Fruit fly (Drosophila melanogaster) whole organism, embryonic: Measurements from ENCODE around the gene Jhbp13.

Source experiments
- Antp ChIP-seq: fragments of 200-800 bp; sonication (Bioruptor generic); optimal IDR thresholded peaks from 3 replicates; lab custom pipeline; 2016; ENCODE audit warnings: missing biosample characterization, missing genetic modification characterization
- Atf6 ChIP-seq: fragments of 200-800 bp; sonication (Bioruptor generic); IDR thresholded peaks from 2 replicates; pipeline ENCODE4 v1.3.6; 2022; ENCODE audit warnings: missing biosample characterization, missing genetic modification characterization
- C15 ChIP-seq: fragments of 200-800 bp; sonication (Bioruptor generic); IDR thresholded peaks from 3 replicates; pipeline ENCODE4 v1.3.6; 2022; ENCODE audit warnings: missing biosample characterization, missing genetic modification characterization
- CG10959 ChIP-seq: fragments of 200-800 bp; sonication (Bioruptor generic); IDR thresholded peaks from 2 replicates; pipeline ENCODE4 v1.3.6; 2022; ENCODE audit warnings: missing biosample characterization, missing genetic modification characterization
- CG11093 ChIP-seq: fragments of 200-800 bp; sonication (Bioruptor generic); IDR thresholded peaks from 3 replicates; pipeline ENCODE4 v1.3.6; 2022; ENCODE audit warnings: missing biosample characterization, missing genetic modification characterization
- CG11696 ChIP-seq: fragments of 200-800 bp; sonication (Bioruptor generic); IDR thresholded peaks from 2 replicates; pipeline ENCODE4 v1.3.6; 2022; ENCODE audit warnings: missing biosample characterization, missing genetic modification characterization
- CG11723 ChIP-seq: fragments of 200-800 bp; sonication (Bioruptor generic); optimal IDR thresholded peaks from 2 replicates; lab custom pipeline; 2017; ENCODE audit warnings: missing biosample characterization, mild to moderate bottlenecking, missing genetic modification characterization
- CG1233 ChIP-seq: fragments of 200-800 bp; sonication (Bioruptor generic); optimal IDR thresholded peaks from 4 replicates; lab custom pipeline; 2018; ENCODE audit warnings: missing biosample characterization, mild to moderate bottlenecking, missing genetic modification characterization
- CG13287 ChIP-seq: fragments of 200-800 bp; sonication (Bioruptor generic); IDR thresholded peaks from 2 replicates; pipeline ENCODE4 v1.3.6; 2022; ENCODE audit warnings: missing biosample characterization, missing genetic modification characterization; ENCODE audit not compliant: partially characterized antibody
- CG13894 ChIP-seq: fragments of 200-800 bp; sonication (Bioruptor generic); optimal IDR thresholded peaks from 3 replicates; lab custom pipeline; 2018; ENCODE audit warnings: missing biosample characterization, mild to moderate bottlenecking, missing genetic modification characterization, moderate library complexity
- CG15269 ChIP-seq: fragments of 200-800 bp; sonication (Bioruptor generic); optimal IDR thresholded peaks from 2 replicates; lab custom pipeline; 2018; ENCODE audit warnings: missing biosample characterization, mild to moderate bottlenecking, missing genetic modification characterization, moderate library complexity
- CG1647 ChIP-seq: fragments of 200-800 bp; sonication (Bioruptor generic); optimal IDR thresholded peaks from 3 replicates; lab custom pipeline; 2016; ENCODE audit warnings: missing biosample characterization, missing genetic modification characterization
- CG16813 ChIP-seq: fragments of 200-800 bp; sonication (Bioruptor generic); IDR thresholded peaks from 3 replicates; pipeline ENCODE4 v1.3.6; 2022; ENCODE audit warnings: missing biosample characterization, missing genetic modification characterization; ENCODE audit not compliant: partially characterized antibody
- CG17359 ChIP-seq: fragments of 200-800 bp; sonication (Bioruptor generic); optimal IDR thresholded peaks from 3 replicates; lab custom pipeline; 2018; ENCODE audit warnings: missing biosample characterization, mild to moderate bottlenecking, missing genetic modification characterization, moderate library complexity
- CG2202 ChIP-seq: fragments of 200-800 bp; sonication (Bioruptor generic); optimal IDR thresholded peaks from 2 replicates; lab custom pipeline; 2018; ENCODE audit warnings: missing biosample characterization, mild to moderate bottlenecking, missing genetic modification characterization
- CG31224 ChIP-seq: fragments of 200-800 bp; sonication (Bioruptor generic); IDR thresholded peaks from 2 replicates; pipeline ENCODE4 v1.3.6; 2022; ENCODE audit warnings: missing biosample characterization, missing genetic modification characterization
- CG31388 ChIP-seq: fragments of 200-800 bp; sonication (Bioruptor generic); optimal IDR thresholded peaks from 2 replicates; lab custom pipeline; 2016; ENCODE audit warnings: missing biosample characterization, missing genetic modification characterization
- CG34376 ChIP-seq: fragments of 200-800 bp; sonication (Bioruptor generic); optimal IDR thresholded peaks from 2 replicates; lab custom pipeline; 2018; ENCODE audit warnings: missing biosample characterization, mild to moderate bottlenecking, missing genetic modification characterization
- CG7987 ChIP-seq: fragments of 200-800 bp; sonication (Bioruptor generic); optimal IDR thresholded peaks from 2 replicates; lab custom pipeline; 2018; ENCODE audit warnings: missing biosample characterization, mild to moderate bottlenecking, missing genetic modification characterization, moderate library complexity
- CG8281 ChIP-seq: fragments of 200-800 bp; sonication (Bioruptor generic); optimal IDR thresholded peaks from 2 replicates; lab custom pipeline; 2018; ENCODE audit warnings: missing biosample characterization, mild to moderate bottlenecking, missing genetic modification characterization, moderate library complexity
- CG8290 ChIP-seq, 3 experiments: fragments of 200-800 bp; sonication (Bioruptor generic); optimal IDR thresholded peaks; 2 replicates each; lab custom pipeline; 2016 to 2019; ENCODE audit warnings: missing biosample characterization in 3 of 3, missing genetic modification characterization in 3 of 3, mild to moderate bottlenecking in 2 of 3, moderate library complexity in 1 of 3
- CG8944 ChIP-seq: fragments of 200-800 bp; sonication (Bioruptor generic); optimal IDR thresholded peaks from 3 replicates; lab custom pipeline; 2016; ENCODE audit warnings: missing biosample characterization, missing genetic modification characterization
- CG9215 ChIP-seq: fragments of 200-800 bp; sonication (Bioruptor generic); IDR thresholded peaks from 2 replicates; pipeline ENCODE4 v1.3.6; 2022; ENCODE audit warnings: missing biosample characterization, missing genetic modification characterization
- CG9797 ChIP-seq: fragments of 200-800 bp; sonication (Bioruptor generic); optimal IDR thresholded peaks from 3 replicates; lab custom pipeline; 2018; ENCODE audit warnings: missing biosample characterization, mild to moderate bottlenecking, missing genetic modification characterization
- Camta ChIP-seq: fragments of 200-800 bp; sonication (Bioruptor generic); optimal IDR thresholded peaks from 2 replicates; lab custom pipeline; 2016; ENCODE audit warnings: missing biosample characterization, missing genetic modification characterization
- Chrac-16 ChIP-seq: fragments of 200-800 bp; sonication (Bioruptor generic); optimal IDR thresholded peaks from 3 replicates; lab custom pipeline; 2016; ENCODE audit warnings: missing biosample characterization, missing genetic modification characterization
- CrebB ChIP-seq: fragments of 200-800 bp; sonication (Bioruptor generic); optimal IDR thresholded peaks from 3 replicates; lab custom pipeline; 2018; ENCODE audit warnings: missing biosample characterization, mild to moderate bottlenecking, missing genetic modification characterization
- Doc2 ChIP-seq: fragments of 200-800 bp; sonication (Bioruptor generic); IDR thresholded peaks from 2 replicates; pipeline ENCODE4 v1.3.6; 2022; ENCODE audit warnings: missing biosample characterization, missing genetic modification characterization
- Drgx ChIP-seq: fragments of 200-800 bp; sonication (Bioruptor generic); IDR thresholded peaks from 2 replicates; pipeline ENCODE4 v1.3.6; 2022; ENCODE audit warnings: missing biosample characterization, missing genetic modification characterization
- HHEX ChIP-seq: fragments of 200-800 bp; sonication (Bioruptor generic); optimal IDR thresholded peaks from 3 replicates; lab custom pipeline; 2017; ENCODE audit warnings: missing biosample characterization, mild to moderate bottlenecking, missing genetic modification characterization, missing genetic modification reagents
- Lim3 ChIP-seq: fragments of 200-800 bp; sonication (Bioruptor generic); IDR thresholded peaks from 2 replicates; pipeline ENCODE4 v1.3.6; 2022; ENCODE audit warnings: missing biosample characterization, missing genetic modification characterization
- MESR4 ChIP-seq: fragments of 200-800 bp; sonication (Bioruptor generic); optimal IDR thresholded peaks from 2 replicates; lab custom pipeline; 2018; ENCODE audit warnings: missing biosample characterization, mild to moderate bottlenecking, missing genetic modification characterization, moderate library complexity
- Med ChIP-seq: fragments of 200-800 bp; sonication (Bioruptor generic); peaks from one replicate; lab custom pipeline; 2016; ENCODE audit warnings: missing biosample characterization, missing genetic modification characterization, mild to moderate bottlenecking, inconsistent platforms, moderate library complexity
- Myb ChIP-seq: fragments of 200-800 bp; sonication (Bioruptor generic); optimal IDR thresholded peaks from 2 replicates; lab custom pipeline; 2016; ENCODE audit warnings: missing biosample characterization, missing genetic modification characterization
- NC2α ChIP-seq: fragments of 200-800 bp; sonication (Bioruptor generic); optimal IDR thresholded peaks from 2 replicates; lab custom pipeline; 2016; ENCODE audit warnings: missing biosample characterization, missing genetic modification characterization
- al ChIP-seq: fragments of 200-800 bp; sonication (Bioruptor generic); IDR thresholded peaks from 2 replicates; pipeline ENCODE4 v1.3.6; 2022; ENCODE audit warnings: missing biosample characterization, missing genetic modification characterization
- bbx ChIP-seq: fragments of 200-800 bp; sonication (Bioruptor generic); IDR thresholded peaks from 2 replicates; pipeline ENCODE4 v1.3.6; 2022; ENCODE audit warnings: missing biosample characterization, missing genetic modification characterization; ENCODE audit not compliant: partially characterized antibody
- dan ChIP-seq: fragments of 200-800 bp; sonication (Bioruptor generic); IDR thresholded peaks from 2 replicates; pipeline ENCODE4 v1.3.6; 2022; ENCODE audit warnings: missing biosample characterization, missing genetic modification characterization
- ftz-f1 ChIP-seq: fragments of 200-800 bp; sonication (Bioruptor generic); optimal IDR thresholded peaks from 2 replicates; lab custom pipeline; 2016; ENCODE audit warnings: missing biosample characterization, missing genetic modification characterization
- grn ChIP-seq: fragments of 200-800 bp; sonication (Bioruptor generic); optimal IDR thresholded peaks from 3 replicates; lab custom pipeline; 2017; ENCODE audit warnings: missing biosample characterization, missing genetic modification characterization
- gsb ChIP-seq: fragments of 200-800 bp; sonication (Bioruptor generic); IDR thresholded peaks from 2 replicates; pipeline ENCODE4 v1.3.6; 2022; ENCODE audit warnings: missing biosample characterization, missing genetic modification characterization
- hb ChIP-seq: fragments of 200-800 bp; sonication (Bioruptor generic); IDR thresholded peaks from 3 replicates; pipeline ENCODE4 v1.3.6; 2022; ENCODE audit warnings: missing biosample characterization, missing genetic modification characterization; ENCODE audit not compliant: partially characterized antibody
- ken ChIP-seq: fragments of 200-800 bp; sonication (Bioruptor generic); IDR thresholded peaks from 3 replicates; pipeline ENCODE4 v1.3.6; 2022; ENCODE audit warnings: missing biosample characterization, missing genetic modification characterization
- lbe ChIP-seq: fragments of 200-800 bp; sonication (Bioruptor generic); optimal IDR thresholded peaks from 2 replicates; lab custom pipeline; 2016; ENCODE audit warnings: missing biosample characterization, mild to moderate bottlenecking, missing genetic modification characterization
- mam ChIP-seq: fragments of 200-800 bp; sonication (Bioruptor generic); optimal IDR thresholded peaks from 3 replicates; lab custom pipeline; 2016; ENCODE audit warnings: missing biosample characterization, missing genetic modification characterization
- ranshi ChIP-seq: fragments of 200-800 bp; sonication (Bioruptor generic); IDR thresholded peaks from 2 replicates; pipeline ENCODE4 v1.3.6; 2022; ENCODE audit warnings: missing biosample characterization, missing genetic modification characterization
- sens ChIP-seq: fragments of 200-800 bp; sonication (Bioruptor generic); peaks from one replicate; lab custom pipeline; 2016; ENCODE audit warnings: missing biosample characterization, missing genetic modification characterization
- seq ChIP-seq: fragments of 200-800 bp; sonication (Bioruptor generic); IDR thresholded peaks from 2 replicates; pipeline ENCODE4 v1.3.6; 2022; ENCODE audit warnings: missing biosample characterization, missing genetic modification characterization
- z ChIP-seq: fragments of 200-800 bp; sonication (Bioruptor generic); IDR thresholded peaks from 3 replicates; pipeline ENCODE4 v1.3.6; 2022; ENCODE audit warnings: missing biosample characterization, missing genetic modification characterization

Gene Jhbp13

dm6 chr2L:13290276-13291065 is 50.7 kb downstream of the Jhbp13 start (continued):
- peak; percentile 72 for TF ChIP-seq CG11723 (GFP tag; lab: Kevin White, UChicago)
- TF ChIP-seq Camta = peak; percentile 70
- peak; percentile 29 for TF ChIP-seq lbe (GFP tag; lab: Kevin White, UChicago)
- TF ChIP-seq CG11696 = peak; percentile 66
- peak; percentile 18 for TF ChIP-seq Antp (GFP tag; lab: Kevin White, UChicago)
- TF ChIP-seq CG9215 (GFP tag; lab: Robert Waterston, UW) = no peak
- TF ChIP-seq Atf6 (GFP tag; lab: Robert Waterston, UW) = peak; percentile 85
- TF ChIP-seq MESR4 (GFP tag; lab: Kevin White, UChicago) = peak; percentile 4
- no peak for TF ChIP-seq CG8290 (GFP tag; optimal IDR thresholded peaks at IDR 0.05; lab: Kevin White, UChicago)
- peak in 1 of 2 experiments; percentile 96 for TF ChIP-seq CG8290 (tag; optimal IDR thresholded peaks at IDR 0.05; lab: Kevin White, UChicago)
- no peak for TF ChIP-seq Myb (GFP tag; lab: Kevin White, UChicago)
- peak; percentile 81; the same call in 1 of the 2 replicates for TF ChIP-seq seq (GFP tag; lab: Robert Waterston, UW)
- peak; percentile 95 for TF ChIP-seq CG7987 (GFP tag; lab: Kevin White, UChicago)
- peak; percentile 63 for TF ChIP-seq gsb (GFP tag; lab: Robert Waterston, UW)
- TF ChIP-seq C15 (GFP tag; lab: Robert Waterston, UW) = peak; percentile 39; the same call in 1 of the 3 replicates
- TF ChIP-seq CG13287 = peak; percentile 70
- peak; percentile 19; the same call in 1 of the 2 replicates for TF ChIP-seq al (GFP tag; lab: Robert Waterston, UW)
- no peak for TF ChIP-seq Chrac-16 (GFP tag; lab: Kevin White, UChicago)
- TF ChIP-seq CG13894 (tag; lab: Kevin White, UChicago) = peak; percentile 88
- no peak for TF ChIP-seq dan
- TF ChIP-seq CG1233 (GFP tag; lab: Kevin White, UChicago) = peak; percentile 82
- peak; percentile 90 for TF ChIP-seq sens (GFP tag; lab: Kevin White, UChicago)
- TF ChIP-seq Drgx = no peak
- TF ChIP-seq CG11093 = no peak
- peak; percentile 87 for TF ChIP-seq CG34376
- TF ChIP-seq Doc2 = no peak
- TF ChIP-seq CG10959 = no peak; the same call in 1 of the 2 replicates
- peak; percentile 60 for TF ChIP-seq grn (GFP tag; lab: Kevin White, UChicago)
- TF ChIP-seq mam = peak; percentile 4
- peak; percentile 55 for TF ChIP-seq ftz-f1 (GFP tag; lab: Kevin White, UChicago)
- no peak for TF ChIP-seq hb (GFP tag; lab: Robert Waterston, UW)
- 0 out of 3 replicates have a peak, but pooled peaks have one; percentile 29 for TF ChIP-seq CG16813 (GFP tag; lab: Robert Waterston, UW)
- TF ChIP-seq CG31224 (GFP tag; lab: Robert Waterston, UW) = no peak
- no peak for TF ChIP-seq CG8944 (GFP tag; lab: Kevin White, UChicago)
- TF ChIP-seq CG15269 = peak; percentile 85
- TF ChIP-seq NC2α (GFP tag; lab: Kevin White, UChicago) = peak; percentile 65
- TF ChIP-seq Med = peak; percentile 96
- no peak for TF ChIP-seq CG9797 (GFP tag; lab: Kevin White, UChicago)
- no peak; the same call in 1 of the 2 replicates for TF ChIP-seq Lim3 (GFP tag; lab: Robert Waterston, UW)
- TF ChIP-seq CG2202 (tag; lab: Kevin White, UChicago) = peak; percentile 70
- no peak for TF ChIP-seq CG31388
- TF ChIP-seq ken (GFP tag; lab: Robert Waterston, UW) = peak; percentile 65; the same call in 2 of the 3 replicates
- TF ChIP-seq CrebB = peak; percentile 92
- peak; percentile 88 for TF ChIP-seq HHEX
- TF ChIP-seq CG1647 (GFP tag; lab: Kevin White, UChicago) = no peak
- TF ChIP-seq CG17359 (tag; lab: Kevin White, UChicago) = peak; percentile 88
- TF ChIP-seq bbx = peak; percentile 54; the same call in 1 of the 2 replicates
- peak; percentile 60; the same call in 1 of the 2 replicates for TF ChIP-seq ranshi (GFP tag; lab: Robert Waterston, UW)
- TF ChIP-seq CG8281 (tag; lab: Kevin White, UChicago) = peak; percentile 69
- peak; percentile 47; the same call in 2 of the 3 replicates for TF ChIP-seq z
